Fruit fly (Drosophila melanogaster): ENCODE results near the gene CG10376.

The CG10376 gene

DNA sequence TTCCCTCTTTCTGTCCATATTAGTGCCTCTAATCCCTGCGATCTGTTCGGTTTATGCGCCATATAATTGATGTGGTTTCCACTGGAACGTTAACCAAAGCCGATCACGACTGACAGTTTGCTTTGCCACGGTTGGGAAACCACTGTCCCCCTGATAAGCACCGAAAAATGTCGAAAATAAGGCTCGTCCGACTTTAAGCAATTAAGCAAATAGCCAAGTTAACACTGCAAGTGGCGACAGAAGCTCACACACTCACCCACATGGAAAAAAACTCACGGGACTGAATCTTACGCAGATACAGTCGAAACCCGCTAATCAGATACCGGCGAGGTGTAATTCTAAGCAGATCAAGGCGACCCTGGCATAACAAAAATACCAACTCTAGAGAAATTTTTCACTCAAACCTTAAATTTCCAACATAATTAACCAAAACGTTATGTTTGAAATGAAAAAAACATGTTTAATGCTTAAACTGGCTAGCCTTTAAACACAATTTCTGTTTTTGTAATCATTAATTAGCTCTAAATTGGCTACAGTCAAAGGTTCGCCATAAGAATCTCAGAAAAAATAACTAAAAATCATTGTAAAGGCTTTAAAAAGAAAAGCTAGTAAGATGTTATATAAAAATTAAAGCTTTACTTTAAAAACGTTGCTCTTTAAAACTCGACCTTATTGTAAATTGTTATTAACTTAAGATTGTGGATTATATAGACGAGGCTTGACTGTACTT is 24.8 kb downstream of the CG10376 start:
- peak; percentile 17 for TF ChIP-seq CG7101 (tag; optimal IDR thresholded peaks at IDR 0.05)
- peak; percentile 4 for TF ChIP-seq kay (GFP tag; ENCODE audit: borderline replicate concordance)
- no peak for TF ChIP-seq CG33017 (tag; optimal IDR thresholded peaks at IDR 0.05)
- TF ChIP-seq CG11617 (GFP tag; optimal IDR thresholded peaks at IDR 0.05), result no peak
- peak; percentile 11 for TF ChIP-seq CG12768 (GFP tag; optimal IDR thresholded peaks at IDR 0.05)
- TF ChIP-seq CG7045 (GFP tag; optimal IDR thresholded peaks at IDR 0.05), result peak; percentile 54
- peak; percentile 10 for TF ChIP-seq Mnt (GFP tag; optimal IDR thresholded peaks at IDR 0.05)

DNA sequence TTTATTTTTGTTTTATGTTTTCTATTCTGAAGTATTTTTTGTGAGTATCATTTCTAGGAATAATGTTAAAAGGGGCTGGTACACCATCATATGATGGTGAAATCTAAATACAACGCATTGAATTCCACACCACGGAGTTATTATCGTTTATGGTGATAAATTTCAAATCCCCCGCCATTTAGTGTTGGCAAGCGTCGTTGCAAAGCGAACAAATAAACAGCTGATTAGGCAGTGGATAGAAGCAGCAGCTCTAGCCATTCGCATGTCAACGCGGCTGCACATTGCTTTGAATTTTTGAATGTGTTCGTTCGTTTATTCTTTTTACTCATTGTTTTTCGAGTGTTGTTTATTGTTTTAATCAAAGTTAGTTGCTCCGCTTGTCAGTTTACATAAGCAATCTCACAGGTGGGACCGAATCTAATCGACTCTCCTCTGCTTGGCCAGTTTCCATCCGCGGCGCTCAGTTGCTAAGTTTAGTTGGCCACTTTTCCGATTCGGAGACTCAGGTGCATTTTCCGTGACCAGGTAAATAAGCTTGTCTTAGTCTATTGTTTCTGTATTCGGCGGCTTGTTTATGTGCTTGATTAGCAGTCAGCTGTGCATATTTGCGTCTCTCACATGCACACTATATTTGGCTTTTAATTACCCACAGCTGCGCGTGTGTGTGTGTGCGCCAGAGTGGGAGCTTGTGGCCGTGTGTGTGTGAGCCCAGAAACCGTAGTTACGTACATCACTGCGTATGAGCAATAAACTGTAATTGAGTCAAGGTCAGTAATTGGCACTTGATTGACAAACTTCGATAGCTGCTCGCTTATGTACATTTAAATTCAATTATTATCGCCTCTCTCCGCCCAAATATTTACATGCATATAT is 25.7 kb downstream of the CG10376 start, which contains the start of the genes Mst36Fa and CG31751:
Mst36Fa (minus strand) TSS at position 51 of the 873 bp plus-strand sequence.
CG31751 (plus strand) TSS at position 274 of the 873 bp plus-strand sequence.
- TF ChIP-seq CG11617 (GFP tag; optimal IDR thresholded peaks at IDR 0.05) (peak; percentile 80), Mnt (GFP tag; optimal IDR thresholded peaks at IDR 0.05) (peak; percentile 73), toe (GFP tag; optimal IDR thresholded peaks at IDR 0.05) (peak; percentile 64), bab1 (GFP tag; optimal IDR thresholded peaks at IDR 0.05) (peak; percentile 51), CG14711 (tag; optimal IDR thresholded peaks at IDR 0.05) (peak; percentile 42), ovo (GFP tag; optimal IDR thresholded peaks at IDR 0.05) (peak; percentile 3), kay (GFP tag; ENCODE audit: borderline replicate concordance) (no peak), tj (GFP tag; optimal IDR thresholded peaks at IDR 0.05) (peak; percentile 42), Hr96 (GFP tag; optimal IDR thresholded peaks at IDR 0.05) (no peak), CG1620 (GFP tag; optimal IDR thresholded peaks at IDR 0.05) (peak; percentile 53), cnc (optimal IDR thresholded peaks at IDR 0.05) (no peak), pad (GFP tag; optimal IDR thresholded peaks at IDR 0.05) (peak; percentile 70), Clk (GFP tag; optimal IDR thresholded peaks at IDR 0.05) (peak; percentile 45), CG12768 (GFP tag; optimal IDR thresholded peaks at IDR 0.05) (peak; percentile 85), CG7045 (GFP tag; optimal IDR thresholded peaks at IDR 0.05) (peak; percentile 58), CG5204 (GFP tag; optimal IDR thresholded peaks at IDR 0.05) (no peak), Crg-1 (GFP tag; optimal IDR thresholded peaks at IDR 0.05) (peak; percentile 80), CG7101 (tag; optimal IDR thresholded peaks at IDR 0.05) (peak; percentile 82), cic (GFP tag; optimal IDR thresholded peaks at IDR 0.05) (peak; percentile 95), CG33017 (tag; optimal IDR thresholded peaks at IDR 0.05) (peak; percentile 72)

DNA sequence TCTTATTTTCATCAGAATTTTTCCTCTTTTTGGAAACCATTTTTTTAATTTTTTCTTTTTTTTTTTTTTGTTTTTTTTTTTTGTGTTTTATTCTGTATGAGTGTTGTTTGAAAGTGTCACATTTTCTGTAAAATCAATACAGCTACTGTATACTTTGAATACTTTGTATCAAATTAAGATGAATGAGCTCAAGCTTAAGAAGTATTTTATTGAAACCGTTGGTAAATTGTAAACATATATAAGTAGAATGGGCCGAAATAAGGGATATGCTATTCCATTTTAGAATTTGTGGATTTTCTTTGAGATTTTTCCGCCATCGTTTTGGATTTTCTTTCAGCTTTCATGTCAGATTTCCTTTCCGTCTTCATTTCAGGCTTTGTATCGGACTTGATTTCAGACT is 27.9 kb downstream of the CG10376 start, which contains the start of gene Mst36Fb:
Mst36Fb (minus strand) TSS at position 101 of the 400 bp plus-strand sequence.
- TF ChIP-seq tj (GFP tag; optimal IDR thresholded peaks at IDR 0.05) (no peak), kay (GFP tag; ENCODE audit: borderline replicate concordance) (no peak), CG7101 (tag; optimal IDR thresholded peaks at IDR 0.05) (no peak), Clk (GFP tag; optimal IDR thresholded peaks at IDR 0.05) (no peak), cic (GFP tag; optimal IDR thresholded peaks at IDR 0.05) (no peak), CG1620 (GFP tag; optimal IDR thresholded peaks at IDR 0.05) (no peak), CG5204 (GFP tag; optimal IDR thresholded peaks at IDR 0.05) (no peak)

DNA sequence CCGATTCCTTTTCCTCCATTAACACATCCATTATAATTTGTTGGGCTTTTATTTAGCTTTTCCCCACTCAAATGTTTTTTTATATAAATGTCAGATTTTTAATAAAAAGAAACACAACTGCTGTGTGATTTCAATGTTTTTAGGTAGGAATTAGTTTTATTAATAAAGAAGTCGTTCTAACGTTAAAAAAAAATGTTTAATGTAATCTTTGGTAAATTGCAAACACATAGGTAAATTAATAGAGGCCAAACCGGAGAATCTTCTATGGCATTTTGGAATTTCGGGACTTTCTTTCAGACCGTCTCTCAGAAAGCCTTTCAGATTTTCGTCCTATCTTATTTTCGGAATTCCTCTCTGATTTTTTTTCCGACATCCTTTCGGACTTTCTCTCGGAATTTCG is 29.7 kb downstream of the CG10376 start, which contains the start of gene CG43339:
CG43339 (minus strand) TSS at position 101 of the 400 bp plus-strand sequence.
- TF ChIP-seq CG7101 (tag; optimal IDR thresholded peaks at IDR 0.05) (no peak), cnc (optimal IDR thresholded peaks at IDR 0.05) (no peak)

DNA sequence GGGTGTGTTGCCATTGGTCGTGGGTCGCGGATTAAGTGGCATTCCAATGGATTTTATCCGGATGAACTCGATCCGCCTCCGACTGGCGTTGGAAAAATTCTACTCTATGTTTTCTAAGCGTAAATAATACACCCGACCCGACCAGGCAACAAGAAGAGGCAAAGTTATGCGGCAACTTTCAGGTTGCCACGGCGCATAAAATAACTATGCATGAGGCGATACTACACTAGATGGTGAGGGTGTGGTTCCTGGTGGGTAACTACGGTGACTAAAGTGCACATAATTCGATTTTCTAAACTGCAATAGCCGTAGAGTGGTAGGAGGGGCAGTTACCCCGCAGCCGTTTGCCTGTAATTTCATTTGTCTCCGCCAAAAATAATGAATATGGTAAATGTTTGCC is 31.8 kb downstream of the CG10376 start, which contains the start of gene CG43338:
CG43338 (minus strand) TSS at position 101 of the 400 bp plus-strand sequence.
- TF ChIP-seq tj (GFP tag; optimal IDR thresholded peaks at IDR 0.05) (no peak), Clk (GFP tag; optimal IDR thresholded peaks at IDR 0.05) (no peak), Mnt (GFP tag; optimal IDR thresholded peaks at IDR 0.05) (no peak), CG1620 (GFP tag; optimal IDR thresholded peaks at IDR 0.05) (no peak), CG11617 (GFP tag; optimal IDR thresholded peaks at IDR 0.05) (no peak), CG7045 (GFP tag; optimal IDR thresholded peaks at IDR 0.05) (no peak)

DNA sequence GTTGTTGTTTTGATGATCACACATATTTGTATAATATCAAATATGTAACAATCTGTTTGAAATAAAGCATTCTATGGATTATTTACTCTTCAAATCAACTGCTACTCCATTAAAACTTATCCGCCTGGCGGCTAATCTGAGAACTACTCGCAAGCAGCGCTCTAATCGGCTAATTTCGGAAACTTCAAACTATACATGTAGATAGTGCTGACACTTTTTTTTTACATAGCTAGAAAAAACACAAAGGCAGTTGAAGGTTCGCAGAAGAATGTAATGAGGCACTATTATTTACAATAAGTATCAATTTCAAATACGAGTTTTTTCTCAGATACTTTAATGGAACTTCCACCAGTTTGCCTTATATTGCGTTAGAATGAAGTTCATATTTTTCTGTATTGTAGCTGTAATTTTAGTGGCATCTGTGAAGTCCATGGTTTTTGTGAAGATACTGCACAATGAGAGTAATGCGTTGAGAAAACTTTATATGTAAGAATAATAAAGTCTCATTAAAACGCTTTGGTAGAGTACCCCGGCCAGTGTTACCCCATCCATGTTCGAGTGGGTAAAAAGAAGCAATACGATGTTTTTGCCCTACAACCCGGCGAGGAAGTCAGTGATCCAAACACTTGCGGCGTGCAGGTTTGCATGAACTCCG is 36.8 kb downstream of the CG10376 start:
- TF ChIP-seq Hr96 (GFP tag; optimal IDR thresholded peaks at IDR 0.05) (peak; percentile 2), toe (GFP tag; optimal IDR thresholded peaks at IDR 0.05) (peak; percentile 35), CG11617 (GFP tag; optimal IDR thresholded peaks at IDR 0.05) (no peak), bab1 (GFP tag; optimal IDR thresholded peaks at IDR 0.05) (peak; percentile 14), CG5204 (GFP tag; optimal IDR thresholded peaks at IDR 0.05) (peak; percentile 50), CG1620 (GFP tag; optimal IDR thresholded peaks at IDR 0.05) (peak; percentile 43)

Measured in whole organism, adult.